Worm (Caenorhabditis elegans) whole organism, midembryonic: ENCODE measurements around the gene C43F9.4.

Source experiments
- cog-1 ChIP-seq: sonication (generic microtip); optimal IDR thresholded peaks from 2 replicates; lab custom pipeline; 2016; ENCODE audit warnings: missing genetic modification characterization, missing compliant biosample characterization
- flt-1 ChIP-seq: fragments of 200-800 bp; sonication (Bioruptor generic); IDR thresholded peaks from 2 replicates; pipeline ENCODE4 v1.3.6; 2022; ENCODE audit warnings: missing genetic modification characterization, missing compliant biosample characterization
- klf-2 ChIP-seq: fragments of 200-800 bp; sonication (Bioruptor generic); conservative IDR thresholded peaks from 2 replicates; pipeline ENCODE4 v1.3.6; 2022; ENCODE audit warnings: missing genetic modification reagents, missing genetic modification characterization, missing compliant biosample characterization

DNA sequence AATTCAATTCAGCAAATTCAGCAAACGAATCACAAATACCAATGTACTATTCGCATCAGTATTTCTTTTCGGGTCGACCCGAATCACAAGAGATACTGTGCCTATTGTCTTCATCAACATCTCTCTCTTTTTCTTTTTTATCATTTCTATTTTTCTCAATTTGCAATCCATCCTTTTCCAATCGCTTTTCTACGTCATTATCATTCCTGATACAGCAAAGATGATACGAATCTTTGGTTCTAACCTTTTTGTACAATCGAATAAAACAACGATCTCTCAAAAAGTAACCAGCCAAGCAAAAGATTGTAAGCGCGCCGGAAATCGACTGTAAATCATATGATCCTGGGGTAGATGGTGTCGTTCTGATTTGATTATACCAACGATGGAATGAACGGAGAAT is 20.9 kb upstream of the C43F9.4 start:
- TF ChIP-seq flt-1 (GFP tag; lab: Robert Waterston, UW) (no peak), cog-1 (tag; lab: Kevin White, UChicago) (no peak), klf-2 (no peak)
